Worm (Caenorhabditis elegans): Measurements from ENCODE around the gene Y48E1B.3.

- TF ChIP-seq lsy-2 (tag; optimal IDR thresholded peaks at IDR 0.05) (no peak), unc-39 (tag; optimal IDR thresholded peaks at IDR 0.05) (no peak), nhr-76 (tag; optimal IDR thresholded peaks at IDR 0.05) (no peak), nhr-12 (tag; optimal IDR thresholded peaks at IDR 0.05) (no peak), ces-1 (GFP tag; optimal IDR thresholded peaks at IDR 0.05) (no peak), cnd-1 (tag; optimal IDR thresholded peaks at IDR 0.05) (no peak), mab-5 (tag; optimal IDR thresholded peaks at IDR 0.05) (no peak), ztf-11 (tag; optimal IDR thresholded peaks at IDR 0.05) (no peak)
Observed at ce11 chrII:13517600-13517999, 50.2 kb downstream of the Y48E1B.3 start, which contains the start of gene sre-45.

Measured in whole organism, mixed stage, embryonic.